Worm (Caenorhabditis elegans): ENCODE measurements around the gene srw-130.
"Not testable (repeated sequence)": the region's sequence is repeated elsewhere in the genome, so short reads cannot be mapped to it uniquely, and the experiment has no call there.

srw-130 gene

DNA sequence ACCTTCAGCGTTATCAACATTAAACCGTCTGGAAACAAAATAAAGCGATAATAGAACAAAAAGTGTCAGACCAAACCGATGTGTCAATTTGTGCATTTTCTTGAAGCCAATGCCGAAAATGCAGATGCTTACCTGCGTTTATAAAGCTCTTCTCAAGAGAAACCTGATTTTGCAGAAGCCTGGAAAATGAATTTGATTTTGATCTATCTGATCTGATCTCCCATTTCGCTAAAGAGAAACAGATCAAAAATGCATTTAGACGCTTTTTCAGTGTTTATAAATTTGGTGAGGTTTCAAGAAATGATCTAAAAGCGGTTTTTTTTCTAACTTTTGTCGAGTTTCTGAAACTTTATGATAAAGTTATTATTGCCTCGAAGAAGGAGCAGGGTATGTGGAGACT, 14.1 kb upstream of the srw-130 start, which contains the start of gene T24A6.16:
Gene T24A6.16 (minus strand): TSS at position 101 of the 400 bp plus-strand sequence.
- TF ChIP-seq snu-23 (GFP tag; optimal IDR thresholded peaks at IDR 0.05); hlh-4 (tag; optimal IDR thresholded peaks at IDR 0.05); nhr-11 (tag; optimal IDR thresholded peaks at IDR 0.05): not testable (repeated sequence)

DNA sequence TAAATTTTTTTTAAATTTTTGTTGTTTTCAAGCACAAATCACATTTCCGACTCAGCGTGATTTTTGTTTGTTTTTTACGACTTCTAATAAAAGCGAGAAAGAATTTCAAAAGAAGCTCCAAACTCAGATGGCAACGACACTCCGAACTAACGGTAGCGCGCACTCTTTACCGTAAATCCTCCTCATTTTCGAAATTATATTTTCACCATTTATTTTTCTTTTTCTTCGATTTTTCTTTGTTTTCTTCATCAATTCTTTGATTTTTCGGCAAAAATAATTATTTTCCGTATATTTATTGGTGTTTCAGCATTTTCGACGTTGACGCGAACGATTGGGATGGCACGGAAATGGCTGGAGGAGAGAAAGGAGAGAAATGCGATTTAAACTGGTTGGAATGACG, 10.0 kb upstream of the srw-130 start, which contains the start of gene T24A6.1:
Gene T24A6.1 (plus strand): TSS at position 301 of the 400 bp plus-strand sequence.
- not testable (repeated sequence) for TF ChIP-seq isw-1 (GFP tag; IDR thresholded peaks at IDR 0.05); hlh-17 (GFP tag; optimal IDR thresholded peaks at IDR 0.05; ENCODE audit: borderline replicate concordance); blmp-1 (tag; optimal IDR thresholded peaks at IDR 0.05)

ce11 chrV:3557422-3557821, 8.7 kb upstream of the srw-130 start, which contains the start of gene grl-31:
TSS of gene grl-31 (minus strand) at chrV:3557778.
- no peak for TF ChIP-seq snpc-4 (tag; optimal IDR thresholded peaks at IDR 0.05)
- TF ChIP-seq nhr-237 (tag; optimal IDR thresholded peaks at IDR 0.05), result no peak
- TF ChIP-seq lin-35 (GFP tag; optimal IDR thresholded peaks at IDR 0.05), result no peak

DNA sequence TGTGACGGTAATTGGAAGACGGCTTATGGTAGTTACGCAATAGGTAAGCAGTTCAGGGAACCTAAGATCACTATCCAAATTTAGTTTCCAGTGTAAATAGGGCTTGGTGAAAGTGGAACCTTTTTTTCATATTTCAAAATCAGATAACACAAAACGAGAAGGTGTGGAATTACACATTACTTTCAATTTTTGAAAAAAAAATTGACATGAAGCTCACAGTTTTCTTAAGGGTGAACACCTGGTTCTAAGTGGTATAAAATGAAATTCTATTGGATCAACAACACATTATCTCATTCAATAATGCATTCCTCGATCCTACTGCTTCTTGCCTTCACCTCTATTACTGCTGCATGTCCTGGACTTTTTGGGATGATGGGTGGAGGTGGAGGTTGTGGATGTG, 7.3 kb upstream of the srw-130 start, which contains the start of gene grl-30:
Gene grl-30 (plus strand): TSS at position 301 of the 400 bp plus-strand sequence.
- TF ChIP-seq mdl-1 (tag; optimal IDR thresholded peaks at IDR 0.05) (no peak), grh-1 (GFP tag; IDR thresholded peaks at IDR 0.05) (no peak), hpl-2 (GFP tag; optimal IDR thresholded peaks at IDR 0.05) (no peak), sox-4 (tag; optimal IDR thresholded peaks at IDR 0.05) (no peak), hlh-17 (GFP tag; optimal IDR thresholded peaks at IDR 0.05; ENCODE audit: borderline replicate concordance) (no peak), nhr-47 (tag; optimal IDR thresholded peaks at IDR 0.05) (no peak), snpc-4 (tag; optimal IDR thresholded peaks at IDR 0.05) (no peak), fos-1 (tag; optimal IDR thresholded peaks at IDR 0.05) (no peak), ceh-63 (GFP tag; optimal IDR thresholded peaks at IDR 0.05) (no peak), fkh-8 (tag; optimal IDR thresholded peaks at IDR 0.05) (no peak), nhr-237 (tag; optimal IDR thresholded peaks at IDR 0.05) (no peak)

DNA sequence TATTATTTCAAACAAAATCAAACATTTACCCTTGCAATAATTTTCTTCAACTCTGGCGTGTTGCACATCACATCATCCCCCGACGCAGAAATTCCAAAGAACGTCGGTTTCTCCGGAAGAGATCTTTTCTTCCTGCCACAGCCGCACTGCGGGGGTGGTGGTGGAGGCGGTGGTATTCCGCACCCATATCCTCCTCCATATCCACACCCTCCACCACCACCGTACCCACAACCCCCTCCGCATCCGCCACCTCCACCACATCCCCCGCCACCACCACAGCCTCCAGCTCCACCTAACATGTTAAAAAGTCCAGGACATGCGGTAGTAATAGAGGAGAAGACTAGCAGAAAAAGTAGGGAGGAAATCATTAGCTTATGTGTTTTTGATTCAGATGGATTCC, 6.2 kb upstream of the srw-130 start, which contains the start of gene grl-29:
Gene grl-29 (minus strand): TSS at position 368 of the 400 bp plus-strand sequence.
- TF ChIP-seq hlh-4 (tag; optimal IDR thresholded peaks at IDR 0.05), result no peak
- no peak for TF ChIP-seq lin-39 (tag; optimal IDR thresholded peaks at IDR 0.05)
- no peak for TF ChIP-seq ceh-88 (GFP tag; IDR thresholded peaks at IDR 0.05)
- no peak for TF ChIP-seq egl-13 (tag; optimal IDR thresholded peaks at IDR 0.05)
- no peak for TF ChIP-seq unc-62 (GFP tag; optimal IDR thresholded peaks at IDR 0.05)
- no peak for TF ChIP-seq unc-98 (GFP tag; IDR thresholded peaks at IDR 0.05)
- no peak for TF ChIP-seq aly-2 (tag; optimal IDR thresholded peaks at IDR 0.05)
- no peak for TF ChIP-seq lin-13 (GFP tag; optimal IDR thresholded peaks at IDR 0.05)
- no peak for TF ChIP-seq blmp-1 (tag; optimal IDR thresholded peaks at IDR 0.05)
- no peak for TF ChIP-seq skn-1 (tag; optimal IDR thresholded peaks at IDR 0.05)
- TF ChIP-seq nhr-85 (tag), result no peak
- no peak for TF ChIP-seq grh-1 (GFP tag; IDR thresholded peaks at IDR 0.05)
- no peak for TF ChIP-seq jun-1 (tag; optimal IDR thresholded peaks at IDR 0.05)
- no peak for TF ChIP-seq nhr-71 (tag; optimal IDR thresholded peaks at IDR 0.05)
- no peak for TF ChIP-seq nhr-20 (tag; optimal IDR thresholded peaks at IDR 0.05)

DNA sequence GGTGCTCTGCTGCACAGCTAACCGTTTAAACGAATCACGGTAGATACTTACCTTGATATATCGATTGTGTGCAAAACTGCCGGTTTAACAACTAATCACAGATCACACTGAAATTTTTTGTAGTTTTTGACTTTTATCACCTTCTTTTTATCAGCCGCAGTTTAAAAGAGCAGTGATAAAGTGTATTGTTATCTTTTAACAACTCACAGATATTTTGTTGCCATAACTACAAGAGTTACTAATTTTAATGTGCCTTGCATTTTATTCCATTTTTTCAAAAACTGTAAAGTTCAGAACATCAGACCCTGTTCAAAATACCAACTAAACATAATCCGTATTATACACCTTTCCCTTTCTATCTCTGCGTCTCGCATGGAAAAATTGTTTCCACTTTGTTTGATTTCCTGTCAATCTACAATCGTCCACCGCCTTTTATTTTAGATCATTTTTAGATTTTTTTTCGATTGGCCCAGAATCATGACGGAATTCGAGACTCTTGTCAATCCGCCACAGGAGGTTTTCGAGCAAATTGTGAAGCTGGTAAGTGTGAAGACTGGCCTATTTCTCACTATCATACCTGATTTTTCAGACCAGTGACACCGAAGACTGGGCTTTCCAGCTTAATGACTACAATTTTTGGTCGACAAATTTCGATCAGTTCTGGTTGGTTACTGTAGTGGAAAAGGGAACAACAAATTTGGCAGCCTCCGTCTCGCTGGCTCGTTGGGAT, 4.2 kb upstream of the srw-130 start, which contains the start of gene T24A6.20:
Gene T24A6.20 (plus strand): TSS at position 395 of the 730 bp plus-strand sequence.
- peak; percentile 35 for TF ChIP-seq blmp-1 (tag; optimal IDR thresholded peaks at IDR 0.05)
- no peak for TF ChIP-seq unc-62 (GFP tag; optimal IDR thresholded peaks at IDR 0.05)
- TF ChIP-seq elt-2 (tag; optimal IDR thresholded peaks at IDR 0.05), result peak; percentile 70
- TF ChIP-seq lin-39 (tag; optimal IDR thresholded peaks at IDR 0.05), result no peak
- TF ChIP-seq efl-1 (optimal IDR thresholded peaks at IDR 0.05), result no peak
- peak in 1 of 2 experiments; percentile 91 for TF ChIP-seq efl-1 (GFP tag; optimal IDR thresholded peaks at IDR 0.05 in 1 of 2)

All from whole organism, L1 larva.